Worm (Caenorhabditis elegans) whole organism, late embryonic: Measurements from ENCODE around the gene C01B9.1.
"Not testable (repeated sequence)": the region's sequence is repeated elsewhere in the genome, so short reads cannot be mapped to it uniquely, and the experiment has no call there.

Source experiments
- F13H6.1 ChIP-seq: sonication (generic microtip); optimal IDR thresholded peaks from 2 replicates; lab custom pipeline; 2016; ENCODE audit warnings: missing genetic modification characterization, missing compliant biosample characterization
- K09A11.1 ChIP-seq: sonication (generic microtip); optimal IDR thresholded peaks from 2 replicates; lab custom pipeline; 2017; ENCODE audit warnings: antibody characterized with exemption, mild to moderate bottlenecking, missing genetic modification characterization, missing compliant biosample characterization; ENCODE audit not compliant: insufficient read depth
- ama-1 ChIP-seq: fragments of 150-350 bp; optimal IDR thresholded peaks from 2 replicates; lab custom pipeline; 2014
- ceh-18 ChIP-seq: sonication (generic microtip); optimal IDR thresholded peaks from 2 replicates; lab custom pipeline; 2016; ENCODE audit warnings: missing genetic modification characterization, missing compliant biosample characterization
- ceh-22 ChIP-seq: sonication (generic microtip); optimal IDR thresholded peaks from 2 replicates; lab custom pipeline; 2017; ENCODE audit warnings: missing biosample characterization, missing genetic modification characterization
- ceh-24 ChIP-seq: sonication (generic microtip); optimal IDR thresholded peaks from 2 replicates; lab custom pipeline; 2016; ENCODE audit warnings: mild to moderate bottlenecking, missing genetic modification characterization, missing compliant biosample characterization
- dve-1 ChIP-seq: sonication (generic microtip); optimal IDR thresholded peaks from 2 replicates; lab custom pipeline; 2017; ENCODE audit warnings: antibody characterized with exemption, mild to moderate bottlenecking, missing genetic modification characterization, missing compliant biosample characterization
- ets-4 ChIP-seq: sonication (generic microtip); optimal IDR thresholded peaks from 2 replicates; lab custom pipeline; 2016; ENCODE audit warnings: missing genetic modification characterization, missing compliant biosample characterization
- eyg-1 ChIP-seq: sonication (generic microtip); optimal IDR thresholded peaks from 2 replicates; lab custom pipeline; 2016; ENCODE audit warnings: missing genotype, missing genetic modification characterization, missing compliant biosample characterization
- fax-1 ChIP-seq: sonication (generic microtip); optimal IDR thresholded peaks from 2 replicates; lab custom pipeline; 2016; ENCODE audit warnings: missing genotype, missing genetic modification characterization, missing compliant biosample characterization
- hlh-30 ChIP-seq: sonication (generic microtip); optimal IDR thresholded peaks from 2 replicates; lab custom pipeline; 2017; ENCODE audit warnings: antibody characterized with exemption, missing genetic modification characterization, missing compliant biosample characterization; ENCODE audit not compliant: insufficient read depth
- hlh-8 ChIP-seq: sonication (generic microtip); optimal IDR thresholded peaks from 2 replicates; lab custom pipeline; 2016; ENCODE audit warnings: missing genotype, missing genetic modification characterization, missing compliant biosample characterization
- lim-6 ChIP-seq: sonication (generic microtip); optimal IDR thresholded peaks from 2 replicates; lab custom pipeline; 2016; ENCODE audit warnings: missing genetic modification characterization, missing compliant biosample characterization
- npax-4 ChIP-seq: sonication (generic microtip); optimal IDR thresholded peaks from 2 replicates; lab custom pipeline; 2016; ENCODE audit warnings: missing genetic modification characterization, missing compliant biosample characterization
- pag-3 ChIP-seq: sonication (generic microtip); optimal IDR thresholded peaks from 2 replicates; lab custom pipeline; 2016; ENCODE audit warnings: missing compliant biosample characterization, missing genetic modification characterization, borderline replicate concordance
- pax-1 ChIP-seq: fragments of 150-350 bp; optimal IDR thresholded peaks from 2 replicates; lab custom pipeline; 2014; ENCODE audit warnings: missing biosample characterization, missing genetic modification characterization
- rnt-1 ChIP-seq: sonication (generic microtip); optimal IDR thresholded peaks from 2 replicates; lab custom pipeline; 2016; ENCODE audit warnings: missing genetic modification characterization, missing compliant biosample characterization
- sdc-2 ChIP-seq: sonication (generic microtip); optimal IDR thresholded peaks from 2 replicates; lab custom pipeline; 2016; ENCODE audit warnings: missing genotype, missing genetic modification characterization, missing compliant biosample characterization
- tbx-2 ChIP-seq: sonication (generic microtip); optimal IDR thresholded peaks from 2 replicates; lab custom pipeline; 2016; ENCODE audit warnings: missing genetic modification characterization, missing compliant biosample characterization
- zip-5 ChIP-seq: sonication (generic microtip); optimal IDR thresholded peaks from 2 replicates; lab custom pipeline; 2016; ENCODE audit warnings: missing genetic modification characterization, missing compliant biosample characterization

The C01B9.1 gene

ce11 chrII:13815513-13815912 is 44.1 kb downstream of the C01B9.1 start:
- no peak for TF ChIP-seq zip-5 (tag; lab: Kevin White, UChicago)
- TF ChIP-seq F13H6.1, result no peak
- TF ChIP-seq ceh-24 (tag; lab: Kevin White, UChicago), result no peak
- TF ChIP-seq ceh-22 (tag; lab: Kevin White, UChicago), result no peak
- TF ChIP-seq ets-4 (tag; lab: Kevin White, UChicago), result no peak

ce11 chrII:13817474-13817873 is 46.1 kb downstream of the C01B9.1 start:
- TF ChIP-seq ama-1 (lab: Kevin White, UChicago) (peak; percentile 66), K09A11.1 (peak; percentile 19)
- TF ChIP-seq, all 69 proteins: peak for 2; not testable (repeated sequence) for 67

ce11 chrII:13818043-13818442 is 46.7 kb downstream of the C01B9.1 start, which contains the start of gene his-16:
his-16 (minus strand) TSS chrII:13818143.
- TF ChIP-seq rnt-1 (tag; lab: Kevin White, UChicago); lim-6; ceh-18 (tag; lab: Kevin White, UChicago): not testable (repeated sequence)
- TF ChIP-seq, all 69 proteins: peak for 0; not testable (repeated sequence) for 69

- no peak for TF ChIP-seq hlh-8
- TF ChIP-seq dve-1, result no peak
- no peak for TF ChIP-seq tbx-2 (tag; lab: Kevin White, UChicago)
- no peak for TF ChIP-seq zip-5 (tag; lab: Kevin White, UChicago)
- no peak for TF ChIP-seq sdc-2 (tag; lab: Kevin White, UChicago)
- TF ChIP-seq pax-1, result no peak
- TF ChIP-seq npax-4 (tag; lab: Kevin White, UChicago), result no peak
- no peak for TF ChIP-seq pag-3 (tag; lab: Kevin White, UChicago)
- no peak for TF ChIP-seq fax-1 (tag; lab: Kevin White, UChicago)
- TF ChIP-seq hlh-30 (tag; lab: Kevin White, UChicago), result no peak
- TF ChIP-seq eyg-1 (tag; lab: Kevin White, UChicago), result no peak
Measured at ce11 chrII:13828597-13828996, 57.2 kb downstream of the C01B9.1 start, which contains the start of gene his-42. his-42 (minus strand) TSS chrII:13828697.
